Fruit fly (Drosophila melanogaster): ENCODE data around the gene whe.

- TF ChIP-seq CG9437 (GFP tag; optimal IDR thresholded peaks at IDR 0.05), result no peak
- TF ChIP-seq CG34224 (GFP tag; IDR thresholded peaks at IDR 0.05; ENCODE audit: partially characterized antibody), result no peak
- no peak for TF ChIP-seq gce (GFP tag; IDR thresholded peaks at IDR 0.05)
- no peak for TF ChIP-seq CG18011 (GFP tag; optimal IDR thresholded peaks at IDR 0.05)
- no peak for TF ChIP-seq Lhr (GFP tag; optimal IDR thresholded peaks at IDR 0.05)
- TF ChIP-seq bsh (GFP tag; optimal IDR thresholded peaks at IDR 0.05), result no peak
- TF ChIP-seq croc (GFP tag; conservative IDR thresholded peaks at IDR 0.05), result no peak
- no peak for TF ChIP-seq HmgZ (tag; optimal IDR thresholded peaks at IDR 0.05)
- TF ChIP-seq CG8281 (tag; optimal IDR thresholded peaks at IDR 0.05), result no peak
- TF ChIP-seq fd3F (GFP tag; optimal IDR thresholded peaks at IDR 0.05), result no peak
These were observed 26.6 kb upstream of the whe start, which contains the start of gene CG10918 for dm6 chrX:21429156-21429555.

All from whole organism, embryonic.